Fruit fly (Drosophila melanogaster): ENCODE measurements around the gene CG3009.

DNA sequence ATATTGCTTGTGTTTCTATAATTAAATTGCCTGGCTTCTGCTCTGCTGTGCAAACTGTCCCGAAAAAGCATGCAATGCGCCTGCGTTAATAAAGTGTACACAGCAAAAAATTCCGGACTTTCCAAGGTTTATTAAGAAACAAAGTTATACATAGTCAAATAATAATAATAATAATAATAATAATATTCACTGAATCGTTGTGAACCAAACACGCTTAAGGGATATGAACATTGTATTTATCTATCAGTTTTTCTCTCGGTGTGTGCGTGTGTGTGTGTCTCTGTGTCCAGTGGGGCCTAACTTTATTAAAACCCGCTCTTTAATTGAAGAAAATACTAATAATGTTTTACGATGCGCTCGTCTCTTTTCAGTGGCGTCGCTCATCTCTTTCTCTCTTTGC lies 24.7 kb upstream of the CG3009 start:
- TF ChIP-seq CG34367 (tag; optimal IDR thresholded peaks at IDR 0.05) (peak; percentile 32), CG13204 (GFP tag; optimal IDR thresholded peaks at IDR 0.05) (no peak), gl (tag; optimal IDR thresholded peaks at IDR 0.05) (no peak), Ets98B (GFP tag; IDR thresholded peaks at IDR 0.05) (0 out of 2 replicates have a peak, but pooled peaks have one; percentile 13), Snoo (tag; optimal IDR thresholded peaks at IDR 0.05) (no peak), CG15710 (tag; optimal IDR thresholded peaks at IDR 0.05) (peak; percentile 48)

Data from whole organism, pupa.